Worm (Caenorhabditis elegans): ENCODE results near the gene bath-15.

Gene bath-15

ce11 chrIII:7765974-7766373 is 9.9 kb downstream of the bath-15 start, which contains the start of gene ZK686.2:
ZK686.2 (minus strand) TSS chrIII:7766052.
- TF ChIP-seq lsy-2 (tag; optimal IDR thresholded peaks at IDR 0.05) (peak in 1 of 2 experiments; percentile 73), rbr-2 (tag; optimal IDR thresholded peaks at IDR 0.05) (peak; percentile 2), Y48G9A.11 (GFP tag; IDR thresholded peaks at IDR 0.05) (peak; percentile 93), ama-1 (optimal IDR thresholded peaks at IDR 0.05) (no peak), F37D6.2 (tag; optimal IDR thresholded peaks at IDR 0.05) (no peak), hmg-1.1 (GFP tag; IDR thresholded peaks at IDR 0.05) (no peak), mes-2 (tag; optimal IDR thresholded peaks at IDR 0.05; ENCODE audit: poor library complexity, severe bottlenecking) (peak; percentile 67), mdl-1 (tag; optimal IDR thresholded peaks at IDR 0.05) (no peak), F49E8.2 (tag; optimal IDR thresholded peaks at IDR 0.05; ENCODE audit: borderline replicate concordance) (no peak), T20F7.1 (GFP tag; optimal IDR thresholded peaks at IDR 0.05) (peak; percentile 93), dpl-1 (GFP tag; optimal IDR thresholded peaks at IDR 0.05) (peak; percentile 19), R02D3.7 (tag; optimal IDR thresholded peaks at IDR 0.05) (peak; percentile 60), gei-8 (GFP tag; optimal IDR thresholded peaks at IDR 0.05) (no peak), hlh-30 (tag; optimal IDR thresholded peaks at IDR 0.05; ENCODE audit: insufficient read depth) (peak; percentile 1), daf-16 (GFP tag; optimal IDR thresholded peaks at IDR 0.05) (no peak), daf-16 (tag; optimal IDR thresholded peaks at IDR 0.05) (peak; percentile 13)

ce11 chrIII:7763503-7763902 is 12.3 kb downstream of the bath-15 start, which contains the start of gene mtx-2:
mtx-2 (minus strand) TSS chrIII:7763603.
- TF ChIP-seq lsy-2 (tag; optimal IDR thresholded peaks at IDR 0.05) = no peak

ce11 chrIII:7762250-7762649 is 13.6 kb downstream of the bath-15 start:
- TF ChIP-seq unc-62 (GFP tag; optimal IDR thresholded peaks at IDR 0.05 in 1 of 2) = peak in 1 of 2 experiments; percentile 85
- TF ChIP-seq unc-62 (tag; optimal IDR thresholded peaks at IDR 0.05) = no peak
- TF ChIP-seq F10B5.3 (tag; optimal IDR thresholded peaks at IDR 0.05) = no peak
- TF ChIP-seq pqm-1 (tag; optimal IDR thresholded peaks at IDR 0.05) = peak; percentile 15
- no peak for TF ChIP-seq daf-16 (GFP tag; optimal IDR thresholded peaks at IDR 0.05)
- TF ChIP-seq daf-16 (tag; optimal IDR thresholded peaks at IDR 0.05) = peak; percentile 86
- TF ChIP-seq nhr-6 (tag; optimal IDR thresholded peaks at IDR 0.05) = no peak
- peak; percentile 66 for TF ChIP-seq dve-1 (tag; optimal IDR thresholded peaks at IDR 0.05; ENCODE audit: insufficient read depth)
- TF ChIP-seq dmd-6 (GFP tag; IDR thresholded peaks at IDR 0.05) = peak; percentile 47
- TF ChIP-seq hlh-11 (tag; optimal IDR thresholded peaks at IDR 0.05) = peak; percentile 46

- TF ChIP-seq lin-39 (tag; optimal IDR thresholded peaks at IDR 0.05) (no peak), mes-2 (tag; optimal IDR thresholded peaks at IDR 0.05; ENCODE audit: poor library complexity, severe bottlenecking) (peak; percentile 35), saeg-2 (GFP tag; IDR thresholded peaks at IDR 0.05) (no peak), cey-2 (tag; optimal IDR thresholded peaks at IDR 0.05; ENCODE audit: borderline replicate concordance, insufficient read depth) (no peak), lin-29 (GFP tag; IDR thresholded peaks at IDR 0.05) (no peak), tag-97 (GFP tag; IDR thresholded peaks at IDR 0.05) (no peak), zag-1 (tag; optimal IDR thresholded peaks at IDR 0.05) (no peak), F26F4.8 (GFP tag; conservative IDR thresholded peaks at IDR 0.05) (no peak), hlh-11 (tag; optimal IDR thresholded peaks at IDR 0.05) (peak; percentile 90), php-3 (GFP tag; IDR thresholded peaks at IDR 0.05) (peak; percentile 98), dmd-6 (GFP tag; IDR thresholded peaks at IDR 0.05) (peak; percentile 91), nhr-102 (tag; optimal IDR thresholded peaks at IDR 0.05) (peak; percentile 70), T26A8.4 (GFP tag; IDR thresholded peaks at IDR 0.05) (no peak), Y48G9A.11 (GFP tag; IDR thresholded peaks at IDR 0.05) (no peak), arid-1 (GFP tag; conservative IDR thresholded peaks at IDR 0.05) (no peak), snpc-1.2 (GFP tag; IDR thresholded peaks at IDR 0.05) (no peak), set-16 (GFP tag; IDR thresholded peaks at IDR 0.05) (no peak), lsy-2 (tag; optimal IDR thresholded peaks at IDR 0.05) (no peak), lin-1 (GFP tag; IDR thresholded peaks at IDR 0.05) (peak; percentile 86), pha-4 (GFP tag; IDR thresholded peaks at IDR 0.05) (no peak), pha-4 (tag; optimal IDR thresholded peaks at IDR 0.05) (no peak), T20F7.1 (GFP tag; optimal IDR thresholded peaks at IDR 0.05) (peak; percentile 33), daf-8 (GFP tag; IDR thresholded peaks at IDR 0.05) (no peak), mxl-3 (GFP tag; optimal IDR thresholded peaks at IDR 0.05) (peak; percentile 26), pqm-1 (tag; optimal IDR thresholded peaks at IDR 0.05) (peak; percentile 99), nhr-28 (tag; optimal IDR thresholded peaks at IDR 0.05) (peak; percentile 80), ctbp-1 (GFP tag; IDR thresholded peaks at IDR 0.05) (no peak), zfp-2 (tag; optimal IDR thresholded peaks at IDR 0.05) (no peak)
Observed at ce11 chrIII:7758562-7758961, 17.3 kb downstream of the bath-15 start, which contains the start of gene pcp-1. pcp-1 (plus strand) TSS chrIII:7758903.
